Worm (Caenorhabditis elegans) whole organism, L1 larva: ENCODE data around the gene F59E12.15.
A peak's percentile ranks its signal among the peaks of the same experiment; 100 is the strongest.

Experiments
- C04F5.9 ChIP-seq: sonication (generic microtip); optimal IDR thresholded peaks from 2 replicates; lab custom pipeline; 2016; ENCODE audit warnings: missing genetic modification characterization, missing compliant biosample characterization
- C16A3.4 ChIP-seq: fragments of 150-350 bp; optimal IDR thresholded peaks from 2 replicates; lab custom pipeline; 2014; ENCODE audit warnings: missing biosample characterization, missing genetic modification characterization
- F16B12.6 ChIP-seq: fragments of 150-350 bp; optimal IDR thresholded peaks from 2 replicates; lab custom pipeline; 2014; ENCODE audit warnings: missing biosample characterization, missing genetic modification characterization
- aha-1 ChIP-seq: fragments of 150-350 bp; optimal IDR thresholded peaks from 2 replicates; lab custom pipeline; 2014; ENCODE audit warnings: missing biosample characterization, missing genetic modification characterization
- aly-2 ChIP-seq: fragments of 150-350 bp; optimal IDR thresholded peaks from 2 replicates; lab custom pipeline; 2014; ENCODE audit warnings: missing biosample characterization, missing genetic modification characterization
- ama-1 ChIP-seq: fragments of 150-350 bp; optimal IDR thresholded peaks from 2 replicates; lab custom pipeline; 2014
- blmp-1 ChIP-seq: fragments of 150-350 bp; optimal IDR thresholded peaks from 2 replicates; lab custom pipeline; 2014; ENCODE audit warnings: missing biosample characterization, missing genetic modification characterization
- ceh-63 ChIP-seq: fragments of 200-800 bp; sonication (Bioruptor generic); optimal IDR thresholded peaks from 2 replicates; lab custom pipeline; 2018; ENCODE audit warnings: mild to moderate bottlenecking, missing genetic modification characterization, missing compliant biosample characterization
- ceh-82 ChIP-seq, 3 experiments: fragments of 150-350 bp in 1 of 3; sonication (generic microtip) in 2 of 3; optimal IDR thresholded peaks; 2 replicates each; lab custom pipeline; 2014 to 2017; ENCODE audit warnings: missing biosample characterization in 3 of 3, missing genetic modification characterization in 3 of 3
- ceh-88 ChIP-seq: fragments of 200-800 bp; sonication (Bioruptor generic); IDR thresholded peaks from 2 replicates; pipeline ENCODE4 v1.3.6; 2022; ENCODE audit warnings: missing genetic modification characterization, missing compliant biosample characterization
- ces-1 ChIP-seq: fragments of 150-350 bp; optimal IDR thresholded peaks from 2 replicates; lab custom pipeline; 2014; ENCODE audit warnings: missing biosample characterization, missing genetic modification reagents, missing genetic modification characterization
- efl-1 ChIP-seq, 4 experiments: fragments of 150-350 bp; optimal IDR thresholded peaks in 3 of 4; peaks in 1 of 4; 1 replicate in 1 of 4; 2 replicates in 3 of 4; lab custom pipeline; 2014; ENCODE audit warnings: missing biosample characterization in 2 of 4, missing genetic modification characterization in 2 of 4, missing genetic modification reagents in 2 of 4
- efl-3 ChIP-seq: fragments of 200-800 bp; sonication (Bioruptor generic); optimal IDR thresholded peaks from 2 replicates; lab custom pipeline; 2018; ENCODE audit warnings: mild to moderate bottlenecking, missing genetic modification characterization, missing compliant biosample characterization
- egl-13 ChIP-seq: sonication (generic microtip); optimal IDR thresholded peaks from 2 replicates; lab custom pipeline; 2016; ENCODE audit warnings: missing genotype, missing genetic modification reagents, missing genetic modification characterization, missing compliant biosample characterization
- fkh-8 ChIP-seq: sonication (generic microtip); optimal IDR thresholded peaks from 2 replicates; lab custom pipeline; 2016; ENCODE audit warnings: mild to moderate bottlenecking, missing genetic modification characterization, missing compliant biosample characterization
- fos-1 ChIP-seq: fragments of 150-350 bp; optimal IDR thresholded peaks from 2 replicates; lab custom pipeline; 2014; ENCODE audit warnings: missing biosample characterization, missing genetic modification characterization
- grh-1 ChIP-seq: fragments of 200-800 bp; sonication (Bioruptor generic); IDR thresholded peaks from 2 replicates; pipeline ENCODE4 v1.3.6; 2022; ENCODE audit warnings: missing genetic modification reagents, missing genetic modification characterization, missing compliant biosample characterization
- hlh-4 ChIP-seq: sonication (generic microtip); optimal IDR thresholded peaks from 2 replicates; lab custom pipeline; 2016; ENCODE audit warnings: mild to moderate bottlenecking, missing genetic modification characterization, missing compliant biosample characterization
- isw-1 ChIP-seq: fragments of 200-800 bp; sonication (Bioruptor generic); IDR thresholded peaks from 2 replicates; pipeline ENCODE4 v1.3.6; 2022; ENCODE audit warnings: missing genetic modification characterization, missing compliant biosample characterization
- lin-14 ChIP-seq: fragments of 200-800 bp; sonication (Bioruptor generic); optimal IDR thresholded peaks from 2 replicates; lab custom pipeline; 2018; ENCODE audit warnings: mild to moderate bottlenecking, missing genetic modification characterization, moderate library complexity, missing compliant biosample characterization
- lin-15B ChIP-seq: fragments of 150-350 bp; sonication (generic microtip); optimal IDR thresholded peaks from 3 replicates; lab custom pipeline; 2014; ENCODE audit warnings: missing biosample characterization, missing genetic modification characterization
- lin-35 ChIP-seq, 2 experiments: fragments of 150-350 bp; optimal IDR thresholded peaks; 2 replicates each; lab custom pipeline; 2014; ENCODE audit warnings: missing biosample characterization in 2 of 2, missing genetic modification characterization in 2 of 2, missing genetic modification reagents in 2 of 2
- lin-39 ChIP-seq: fragments of 150-350 bp; optimal IDR thresholded peaks from 2 replicates; lab custom pipeline; 2014; ENCODE audit warnings: missing biosample characterization, missing genetic modification reagents, missing genetic modification characterization
- lir-3 ChIP-seq: sonication (generic microtip); optimal IDR thresholded peaks from 2 replicates; lab custom pipeline; 2016; ENCODE audit warnings: mild to moderate bottlenecking, missing genetic modification characterization, moderate library complexity, missing compliant biosample characterization; ENCODE audit not compliant: poor library complexity
- mab-9 ChIP-seq: fragments of 200-800 bp; sonication (Bioruptor generic); IDR thresholded peaks from 2 replicates; pipeline ENCODE4 v1.3.6; 2022; ENCODE audit warnings: missing genetic modification reagents, missing genetic modification characterization, missing compliant biosample characterization
- mep-1 ChIP-seq: fragments of 150-350 bp; optimal IDR thresholded peaks from 2 replicates; lab custom pipeline; 2014; ENCODE audit warnings: missing biosample characterization, missing genetic modification characterization
- nhr-12 ChIP-seq: sonication (generic microtip); optimal IDR thresholded peaks from 2 replicates; lab custom pipeline; 2017; ENCODE audit warnings: missing biosample characterization, missing genetic modification characterization
- nhr-20 ChIP-seq: sonication (generic microtip); optimal IDR thresholded peaks from 2 replicates; lab custom pipeline; 2016; ENCODE audit warnings: mild to moderate bottlenecking, missing genetic modification characterization, missing compliant biosample characterization
- nhr-237 ChIP-seq: fragments of 150-350 bp; optimal IDR thresholded peaks from 2 replicates; lab custom pipeline; 2014; ENCODE audit warnings: missing biosample characterization, missing genetic modification characterization
- nhr-47 ChIP-seq: sonication (generic microtip); optimal IDR thresholded peaks from 2 replicates; lab custom pipeline; 2016; ENCODE audit warnings: mild to moderate bottlenecking, missing genetic modification characterization, moderate library complexity, missing compliant biosample characterization
- nhr-71 ChIP-seq: sonication (generic microtip); optimal IDR thresholded peaks from 2 replicates; lab custom pipeline; 2016; ENCODE audit warnings: mild to moderate bottlenecking, missing genetic modification characterization, moderate library complexity, missing compliant biosample characterization
- nhr-76 ChIP-seq: sonication (generic microtip); optimal IDR thresholded peaks from 2 replicates; lab custom pipeline; 2017; ENCODE audit warnings: missing biosample characterization, missing genetic modification characterization
- nhr-84 ChIP-seq: sonication (generic microtip); optimal IDR thresholded peaks from 2 replicates; lab custom pipeline; 2017; ENCODE audit warnings: missing biosample characterization, missing genetic modification characterization
- pag-3 ChIP-seq: sonication (generic microtip); optimal IDR thresholded peaks from 2 replicates; lab custom pipeline; 2017; ENCODE audit warnings: missing genetic modification characterization, mild to moderate bottlenecking, missing compliant biosample characterization, antibody characterized with exemption, borderline replicate concordance; ENCODE audit not compliant: insufficient read depth
- pax-3 ChIP-seq: fragments of 200-800 bp; sonication (Bioruptor generic); optimal IDR thresholded peaks from 2 replicates; lab custom pipeline; 2018; ENCODE audit warnings: mild to moderate bottlenecking, missing genetic modification characterization, moderate library complexity, missing compliant biosample characterization
- rnt-1 ChIP-seq: sonication (generic microtip); optimal IDR thresholded peaks from 2 replicates; lab custom pipeline; 2016; ENCODE audit warnings: mild to moderate bottlenecking, missing genetic modification characterization, moderate library complexity, missing compliant biosample characterization
- skn-1 ChIP-seq: fragments of 150-350 bp; optimal IDR thresholded peaks from 2 replicates; lab custom pipeline; 2014; ENCODE audit warnings: missing biosample characterization, missing genetic modification characterization
- snpc-4 ChIP-seq: fragments of 150-350 bp; optimal IDR thresholded peaks from 2 replicates; lab custom pipeline; 2014; ENCODE audit warnings: missing biosample characterization, missing genetic modification characterization
- snu-23 ChIP-seq: sonication (generic microtip); optimal IDR thresholded peaks from 2 replicates; lab custom pipeline; 2016; ENCODE audit warnings: missing genetic modification characterization, missing compliant biosample characterization
- sptf-1 ChIP-seq: fragments of 150-350 bp; optimal IDR thresholded peaks from 2 replicates; lab custom pipeline; 2014; ENCODE audit warnings: missing biosample characterization, missing genetic modification characterization
- sup-37 ChIP-seq: fragments of 200-800 bp; sonication (Bioruptor generic); optimal IDR thresholded peaks from 2 replicates; lab custom pipeline; 2018; ENCODE audit warnings: mild to moderate bottlenecking, missing genetic modification characterization, missing compliant biosample characterization
- swsn-7 ChIP-seq: sonication (generic microtip); optimal IDR thresholded peaks from 2 replicates; lab custom pipeline; 2016; ENCODE audit warnings: missing genetic modification characterization, missing compliant biosample characterization
- tbx-2 ChIP-seq: sonication (generic microtip); optimal IDR thresholded peaks from 2 replicates; lab custom pipeline; 2016; ENCODE audit warnings: missing genetic modification characterization, missing compliant biosample characterization
- tlp-1 ChIP-seq: fragments of 150-350 bp; optimal IDR thresholded peaks from 2 replicates; lab custom pipeline; 2014; ENCODE audit warnings: missing biosample characterization, missing genetic modification characterization
- unc-130 ChIP-seq: fragments of 150-350 bp; optimal IDR thresholded peaks from 2 replicates; lab custom pipeline; 2017; ENCODE audit warnings: missing biosample characterization, missing genetic modification characterization, inconsistent platforms
- unc-62 ChIP-seq: fragments of 150-350 bp; optimal IDR thresholded peaks from 2 replicates; lab custom pipeline; 2014; ENCODE audit warnings: missing biosample characterization, missing genetic modification reagents, missing genetic modification characterization
- unc-98 ChIP-seq: fragments of 200-800 bp; sonication (Bioruptor generic); IDR thresholded peaks from 2 replicates; pipeline ENCODE4 v1.3.6; 2022; ENCODE audit warnings: missing genetic modification characterization, missing compliant biosample characterization
- vab-15 ChIP-seq: sonication (generic microtip); optimal IDR thresholded peaks from 2 replicates; lab custom pipeline; 2017; ENCODE audit warnings: missing genotype, mild to moderate bottlenecking, missing genetic modification characterization, missing compliant biosample characterization
- zag-1 ChIP-seq: fragments of 150-350 bp; optimal IDR thresholded peaks from 2 replicates; lab custom pipeline; 2014; ENCODE audit warnings: missing biosample characterization, missing genetic modification characterization
- zip-4 ChIP-seq: fragments of 200-800 bp; sonication (Bioruptor generic); optimal IDR thresholded peaks from 2 replicates; lab custom pipeline; 2018; ENCODE audit warnings: mild to moderate bottlenecking, missing genetic modification characterization, moderate library complexity, missing compliant biosample characterization

F59E12.15 gene

DNA sequence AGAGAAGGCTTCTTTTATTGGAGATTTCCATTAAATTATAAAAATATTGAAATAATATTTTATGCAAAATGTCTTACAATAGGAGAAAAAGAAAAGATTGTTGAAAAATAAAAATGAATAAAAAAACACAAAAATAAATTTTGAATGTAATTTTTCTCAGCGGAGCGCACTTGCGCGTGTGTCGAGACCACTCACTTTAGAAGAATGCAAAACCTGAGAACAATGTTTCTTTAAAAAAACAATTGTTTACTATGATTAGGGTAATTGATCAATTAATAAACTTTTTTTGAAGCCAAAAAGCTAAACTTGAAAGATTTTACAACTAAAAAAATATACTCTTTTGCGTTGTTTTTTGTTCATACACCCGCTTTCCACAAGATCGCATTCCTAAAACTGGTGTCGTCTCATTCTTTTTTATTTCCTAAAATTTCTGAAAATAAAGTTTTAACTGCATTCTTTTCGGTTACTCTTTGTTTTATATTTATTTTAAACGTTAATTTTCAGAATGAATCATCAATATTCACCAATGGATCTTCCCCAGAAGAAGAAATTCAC, 33.9 kb downstream of the F59E12.15 start, which contains the start of gene ttc-4 (continued):
- TF ChIP-seq nhr-71 (tag; lab: Kevin White, UChicago) (peak; percentile 61), tlp-1 (tag; lab: Kevin White, UChicago) (no peak), rnt-1 (tag; lab: Kevin White, UChicago) (peak; percentile 19), aha-1 (tag; lab: Kevin White, UChicago) (no peak), aly-2 (tag; lab: Kevin White, UChicago) (no peak), unc-62 (GFP tag; lab: Kevin White, UChicago) (no peak), vab-15 (tag; lab: Kevin White, UChicago) (no peak), zag-1 (tag; lab: Kevin White, UChicago) (no peak), pax-3 (tag; lab: Kevin White, UChicago) (no peak), egl-13 (no peak), lin-35 (GFP tag; optimal IDR thresholded peaks at IDR 0.05; lab: Kevin White, UChicago) (peak; percentile 41 to 73), nhr-84 (tag; lab: Kevin White, UChicago) (no peak), nhr-76 (tag; lab: Kevin White, UChicago) (no peak), sptf-1 (no peak), mep-1 (peak; percentile 36), tbx-2 (tag; lab: Kevin White, UChicago) (peak; percentile 23), skn-1 (tag; lab: Kevin White, UChicago) (peak; percentile 48), ces-1 (GFP tag; lab: Kevin White, UChicago) (no peak), nhr-47 (peak; percentile 43), hlh-4 (tag; lab: Kevin White, UChicago) (no peak), isw-1 (peak; percentile 28; the same call in 1 of the 2 replicates), ceh-63 (GFP tag; lab: Kevin White, UChicago) (no peak), lin-39 (tag; lab: Kevin White, UChicago) (no peak), C04F5.9 (tag; lab: Kevin White, UChicago) (no peak), nhr-20 (tag; lab: Kevin White, UChicago) (peak; percentile 43), snu-23 (GFP tag; lab: Kevin White, UChicago) (peak; percentile 49), fkh-8 (peak; percentile 45), nhr-12 (no peak), ceh-82 (tag; optimal IDR thresholded peaks at IDR 0.05; lab: Kevin White, UChicago) (peak in 2 of 3 experiments; percentile 1), unc-98 (GFP tag; lab: Robert Waterston, UW) (no peak), grh-1 (GFP tag; lab: Robert Waterston, UW) (no peak), zip-4 (GFP tag; lab: Kevin White, UChicago) (no peak)
- TF ChIP-seq, all 84 proteins: peak for 30

DNA sequence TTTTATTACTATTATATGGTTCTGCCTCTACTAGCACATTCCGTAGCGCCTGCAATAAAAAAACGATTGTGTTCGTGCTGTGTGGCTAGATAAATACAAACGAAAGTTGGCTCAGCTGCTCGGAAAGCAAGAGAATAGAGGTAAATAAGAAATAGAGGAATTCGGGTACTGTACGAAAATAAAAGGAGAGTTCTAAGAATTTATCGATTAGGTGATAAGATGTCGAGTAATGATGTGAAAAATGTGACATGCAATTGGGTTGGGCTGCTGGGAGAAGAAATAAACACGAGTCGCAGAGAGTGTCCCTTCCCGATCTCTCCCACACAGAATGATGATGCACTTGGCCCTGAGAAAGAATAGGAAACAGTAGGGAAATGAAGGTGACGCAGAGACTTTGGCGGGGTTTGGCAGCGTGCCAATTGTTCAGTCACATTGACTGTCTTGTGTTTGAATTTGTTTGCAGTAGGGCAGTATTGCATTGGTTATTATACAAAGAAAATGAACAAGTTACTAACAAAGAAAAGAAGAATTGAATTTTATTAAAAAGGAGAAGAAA, 34.7 kb downstream of the F59E12.15 start, which contains the start of gene cdc-14:
Gene cdc-14, minus strand, starts transcription at position 51 of the 556 bp plus-strand sequence.
- peak; percentile 42 for TF ChIP-seq sup-37 (GFP tag; lab: Kevin White, UChicago)
- peak; percentile 96 for TF ChIP-seq lin-14 (GFP tag; lab: Kevin White, UChicago)
- peak; percentile 90 for TF ChIP-seq nhr-71 (tag; lab: Kevin White, UChicago)
- TF ChIP-seq lir-3 (tag; lab: Kevin White, UChicago): peak; percentile 57
- TF ChIP-seq blmp-1 (tag; lab: Kevin White, UChicago): peak; percentile 64
- peak; percentile 81 for TF ChIP-seq snpc-4 (tag; lab: Kevin White, UChicago)
- TF ChIP-seq snu-23 (GFP tag; lab: Kevin White, UChicago): peak; percentile 92
- no peak for TF ChIP-seq C04F5.9 (tag; lab: Kevin White, UChicago)
- TF ChIP-seq mab-9 (GFP tag; lab: Robert Waterston, UW): 0 out of 2 replicates have a peak, but pooled peaks have one; percentile 28
- peak; percentile 84 for TF ChIP-seq mep-1
- peak; percentile 18 for TF ChIP-seq nhr-237
- TF ChIP-seq F16B12.6 (tag; lab: Kevin White, UChicago): peak; percentile 39
- peak; percentile 88 for TF ChIP-seq C16A3.4 (tag; lab: Kevin White, UChicago)
- TF ChIP-seq efl-3: no peak
- peak; percentile 48 for TF ChIP-seq ama-1 (lab: Kevin White, UChicago)
- TF ChIP-seq ceh-88: no peak
- TF ChIP-seq isw-1: peak; percentile 37
- TF ChIP-seq lin-15B: peak; percentile 71
- peak; percentile 28 for TF ChIP-seq fos-1
- peak; percentile 76 for TF ChIP-seq swsn-7
- peak; percentile 74 to 76 for TF ChIP-seq efl-1 (optimal IDR thresholded peaks at IDR 0.05; lab: Kevin White, UChicago)
- TF ChIP-seq efl-1 (GFP tag; optimal IDR thresholded peaks at IDR 0.05 in 1 of 2; lab: Kevin White, UChicago): peak; percentile 65 to 94
- peak; percentile 80 for TF ChIP-seq rnt-1 (tag; lab: Kevin White, UChicago)
- TF ChIP-seq unc-130: peak; percentile 87
- no peak for TF ChIP-seq unc-98 (GFP tag; lab: Robert Waterston, UW)
- peak; percentile 98 for TF ChIP-seq pag-3
